Worm (Caenorhabditis elegans) whole organism, L4 larva: ENCODE data around the gene F56D6.18.

ENCODE experiments used
- mes-2 ChIP-seq: sonication (generic microtip); optimal IDR thresholded peaks from 2 replicates; lab custom pipeline; 2016; ENCODE audit warnings: missing genotype, mild to moderate bottlenecking, missing genetic modification characterization, missing compliant biosample characterization; ENCODE audit not compliant: poor library complexity, severe bottlenecking
- nhr-237 ChIP-seq: sonication (generic microtip); optimal IDR thresholded peaks from 2 replicates; lab custom pipeline; 2017; ENCODE audit warnings: missing biosample characterization, missing genetic modification characterization
- snpc-1.2 ChIP-seq: fragments of 200-800 bp; sonication (Bioruptor generic); IDR thresholded peaks from 2 replicates; pipeline ENCODE4 v1.3.6; 2022; ENCODE audit warnings: missing genetic modification reagents, missing genetic modification characterization, missing compliant biosample characterization
- spr-1 ChIP-seq: sonication (generic microtip); optimal IDR thresholded peaks from 2 replicates; lab custom pipeline; 2016; ENCODE audit warnings: mild to moderate bottlenecking, missing genetic modification characterization, missing compliant biosample characterization

ce11 chrIV:3917405-3917804 lies 5.7 kb upstream of the F56D6.18 start, which contains the start of gene F56D6.14:
- TF ChIP-seq snpc-1.2 (GFP tag; lab: Robert Waterston, UW) (no peak), nhr-237 (no peak), spr-1 (tag; lab: Kevin White, UChicago) (no peak), mes-2 (no peak)
